Worm (Caenorhabditis elegans): ENCODE data around the gene pdi-2.

pdi-2 gene

DNA sequence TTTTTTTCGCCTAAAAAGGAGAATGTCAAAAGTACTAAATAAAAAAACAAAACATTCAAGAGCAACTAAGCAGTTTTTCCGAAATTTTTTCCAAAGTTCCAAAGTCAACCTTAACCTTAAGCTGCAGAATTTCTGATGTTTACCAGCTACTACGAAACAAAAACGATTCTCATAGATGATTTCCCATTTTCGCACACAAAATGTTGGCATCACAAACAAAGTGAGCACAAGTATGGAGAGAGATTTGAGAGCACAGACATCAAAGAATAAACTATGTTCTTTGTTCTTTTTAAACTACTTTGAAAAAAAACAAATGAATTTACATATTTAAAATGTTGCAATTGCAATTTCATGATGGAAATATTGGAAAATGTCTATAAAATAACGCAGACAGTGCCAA, 640 bp upstream of the pdi-2 start:
- no peak for TF ChIP-seq nhr-19 (GFP tag; conservative IDR thresholded peaks at IDR 0.05)
- TF ChIP-seq fkh-4 (tag; optimal IDR thresholded peaks at IDR 0.05; ENCODE audit: borderline replicate concordance), result no peak
- TF ChIP-seq snu-23 (GFP tag; optimal IDR thresholded peaks at IDR 0.05), result no peak
- TF ChIP-seq pag-3 (tag; optimal IDR thresholded peaks at IDR 0.05; ENCODE audit: borderline replicate concordance, insufficient read depth), result no peak
- no peak for TF ChIP-seq dpl-1 (GFP tag; optimal IDR thresholded peaks at IDR 0.05)
- TF ChIP-seq elt-3 (tag; optimal IDR thresholded peaks at IDR 0.05), result no peak
- no peak for TF ChIP-seq ces-1 (GFP tag; optimal IDR thresholded peaks at IDR 0.05)
- TF ChIP-seq lin-14 (GFP tag; optimal IDR thresholded peaks at IDR 0.05), result no peak
- TF ChIP-seq dsc-1 (tag; optimal IDR thresholded peaks at IDR 0.05), result no peak
- TF ChIP-seq aly-2 (tag; optimal IDR thresholded peaks at IDR 0.05), result no peak
- TF ChIP-seq lsy-2 (tag; optimal IDR thresholded peaks at IDR 0.05), result no peak
- no peak for TF ChIP-seq F16B12.6 (tag; optimal IDR thresholded peaks at IDR 0.05)
- TF ChIP-seq aha-1 (tag; optimal IDR thresholded peaks at IDR 0.05), result no peak
- no peak for TF ChIP-seq nhr-85 (tag)
- no peak for TF ChIP-seq C16A3.4 (tag; optimal IDR thresholded peaks at IDR 0.05)
- TF ChIP-seq fkh-8 (tag; optimal IDR thresholded peaks at IDR 0.05), result no peak
- no peak for TF ChIP-seq nhr-84 (tag; optimal IDR thresholded peaks at IDR 0.05)
- TF ChIP-seq isw-1 (GFP tag; IDR thresholded peaks at IDR 0.05), result no peak
- TF ChIP-seq nhr-71 (tag; optimal IDR thresholded peaks at IDR 0.05), result no peak

DNA sequence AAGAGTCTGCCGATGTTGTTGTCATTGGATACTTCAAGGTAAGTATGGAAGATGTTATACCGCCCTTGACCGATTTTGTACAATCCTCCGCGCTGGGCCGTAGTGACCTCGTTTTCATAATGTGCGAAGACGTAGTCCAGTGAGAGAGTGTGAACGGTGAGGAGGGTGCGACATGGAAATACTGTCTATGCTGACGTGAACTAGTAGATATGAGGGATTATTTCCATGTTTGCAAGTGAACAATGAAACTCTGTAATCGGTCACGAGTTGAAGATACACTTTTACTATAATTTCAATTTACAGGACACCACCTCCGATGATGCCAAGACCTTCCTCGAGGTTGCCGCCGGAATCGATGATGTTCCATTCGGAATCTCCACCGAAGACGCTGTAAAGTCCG, 889 bp downstream of the pdi-2 start:
- TF ChIP-seq sup-37 (GFP tag; optimal IDR thresholded peaks at IDR 0.05), result no peak
- TF ChIP-seq xbp-1 (tag; optimal IDR thresholded peaks at IDR 0.05), result peak; percentile 94
- peak; percentile 32 for TF ChIP-seq nhr-71 (tag; optimal IDR thresholded peaks at IDR 0.05)
- peak in 1 of 2 experiments; percentile 40 for TF ChIP-seq lsy-2 (tag; optimal IDR thresholded peaks at IDR 0.05)
- peak; percentile 45 for TF ChIP-seq blmp-1 (tag; optimal IDR thresholded peaks at IDR 0.05)
- TF ChIP-seq nhr-20 (tag; optimal IDR thresholded peaks at IDR 0.05), result peak; percentile 22
- TF ChIP-seq nhr-90 (tag; optimal IDR thresholded peaks at IDR 0.05; ENCODE audit: poor library complexity), result peak; percentile 18
- TF ChIP-seq ztf-4 (tag; optimal IDR thresholded peaks at IDR 0.05), result no peak
- TF ChIP-seq rnt-1 (tag; optimal IDR thresholded peaks at IDR 0.05), result peak; percentile 6
- peak; percentile 90 for TF ChIP-seq nhr-85 (tag)
- TF ChIP-seq lin-14 (GFP tag; optimal IDR thresholded peaks at IDR 0.05), result peak; percentile 46
- no peak for TF ChIP-seq efl-3 (GFP tag; optimal IDR thresholded peaks at IDR 0.05)
- TF ChIP-seq snu-23 (GFP tag; optimal IDR thresholded peaks at IDR 0.05), result peak; percentile 22

DNA sequence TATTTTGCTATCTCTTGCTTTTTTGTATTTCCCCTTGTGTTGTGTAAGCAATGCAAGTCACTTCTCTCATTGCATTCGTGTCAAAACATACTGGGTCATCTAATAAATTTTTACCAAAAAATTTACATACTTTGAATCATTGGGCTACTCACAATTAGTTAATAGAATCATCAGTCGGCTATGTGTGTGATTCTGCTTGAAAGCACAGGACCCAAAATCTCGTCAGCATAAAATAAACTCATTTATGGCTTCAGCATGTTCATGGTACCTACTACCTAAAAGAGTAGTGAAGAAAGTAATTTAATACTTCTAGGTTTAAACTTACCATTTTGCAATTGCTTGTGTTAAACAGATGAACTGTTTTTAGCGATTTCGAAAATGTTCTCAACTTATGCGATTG, 2.5 kb downstream of the pdi-2 start:
- peak; percentile 3 for TF ChIP-seq fos-1 (tag; optimal IDR thresholded peaks at IDR 0.05)
- peak; percentile 51 for TF ChIP-seq ama-1 (optimal IDR thresholded peaks at IDR 0.05)
- TF ChIP-seq fkh-4 (tag; optimal IDR thresholded peaks at IDR 0.05; ENCODE audit: borderline replicate concordance), result no peak
- TF ChIP-seq grh-1 (GFP tag; IDR thresholded peaks at IDR 0.05), result no peak
- no peak for TF ChIP-seq vab-15 (tag; optimal IDR thresholded peaks at IDR 0.05)
- TF ChIP-seq lsy-2 (tag; optimal IDR thresholded peaks at IDR 0.05), result no peak
- TF ChIP-seq nhr-77 (tag; optimal IDR thresholded peaks at IDR 0.05), result no peak
- no peak for TF ChIP-seq nhr-28 (tag; optimal IDR thresholded peaks at IDR 0.05)
- peak; percentile 84 for TF ChIP-seq aly-2 (tag; optimal IDR thresholded peaks at IDR 0.05)
- no peak for TF ChIP-seq ztf-11 (tag; optimal IDR thresholded peaks at IDR 0.05)
- no peak for TF ChIP-seq elt-3 (tag; optimal IDR thresholded peaks at IDR 0.05)
- no peak for TF ChIP-seq skn-1 (tag; optimal IDR thresholded peaks at IDR 0.05)
- TF ChIP-seq ztf-4 (tag; optimal IDR thresholded peaks at IDR 0.05), result no peak
- no peak for TF ChIP-seq egl-13 (tag; optimal IDR thresholded peaks at IDR 0.05)
- no peak for TF ChIP-seq F16B12.6 (tag; optimal IDR thresholded peaks at IDR 0.05)
- no peak for TF ChIP-seq tbx-2 (tag; optimal IDR thresholded peaks at IDR 0.05)
- peak; percentile 4 for TF ChIP-seq xbp-1 (tag; optimal IDR thresholded peaks at IDR 0.05)
- peak; percentile 17 for TF ChIP-seq elt-2 (tag; optimal IDR thresholded peaks at IDR 0.05)
- TF ChIP-seq nhr-71 (tag; optimal IDR thresholded peaks at IDR 0.05), result peak; percentile 40
- TF ChIP-seq ceh-82 (tag; optimal IDR thresholded peaks at IDR 0.05), result no peak
- no peak for TF ChIP-seq unc-98 (GFP tag; IDR thresholded peaks at IDR 0.05)
- TF ChIP-seq dpl-1 (GFP tag; optimal IDR thresholded peaks at IDR 0.05), result no peak
- TF ChIP-seq fkh-10 (GFP tag; optimal IDR thresholded peaks at IDR 0.05), result no peak
- no peak for TF ChIP-seq hlh-17 (GFP tag; optimal IDR thresholded peaks at IDR 0.05; ENCODE audit: borderline replicate concordance)
- no peak for TF ChIP-seq ceh-63 (GFP tag; optimal IDR thresholded peaks at IDR 0.05)
- TF ChIP-seq fkh-8 (tag; optimal IDR thresholded peaks at IDR 0.05), result no peak
- TF ChIP-seq ceh-88 (GFP tag; IDR thresholded peaks at IDR 0.05), result no peak
- TF ChIP-seq nhr-237 (tag; optimal IDR thresholded peaks at IDR 0.05), result no peak
- no peak for TF ChIP-seq alr-1 (tag; optimal IDR thresholded peaks at IDR 0.05; ENCODE audit: borderline replicate concordance)
- no peak for TF ChIP-seq egl-27 (tag; optimal IDR thresholded peaks at IDR 0.05)
